Fruit fly (Drosophila melanogaster) whole organism, embryonic: ENCODE results near the gene nSMase.

Source experiments
- Atf3 ChIP-seq: fragments of 200-800 bp; sonication (Bioruptor generic); optimal IDR thresholded peaks from 3 replicates; lab custom pipeline; 2016; ENCODE audit warnings: missing biosample characterization, missing genetic modification characterization
- Blimp-1 ChIP-seq: fragments of 200-800 bp; sonication (Bioruptor generic); optimal IDR thresholded peaks from 3 replicates; lab custom pipeline; 2018; ENCODE audit warnings: missing biosample characterization, missing genetic modification characterization, mild to moderate bottlenecking, moderate library complexity, missing genetic modification reagents
- CG10462 ChIP-seq: fragments of 200-800 bp; sonication (Bioruptor generic); optimal IDR thresholded peaks from 2 replicates; lab custom pipeline; 2016; ENCODE audit warnings: missing biosample characterization, missing genetic modification characterization
- CG10959 ChIP-seq: fragments of 200-800 bp; sonication (Bioruptor generic); IDR thresholded peaks from 2 replicates; pipeline ENCODE4 v1.3.6; 2022; ENCODE audit warnings: missing biosample characterization, missing genetic modification characterization
- CG11696 ChIP-seq: fragments of 200-800 bp; sonication (Bioruptor generic); IDR thresholded peaks from 2 replicates; pipeline ENCODE4 v1.3.6; 2022; ENCODE audit warnings: missing biosample characterization, missing genetic modification characterization
- CG1233 ChIP-seq: fragments of 200-800 bp; sonication (Bioruptor generic); optimal IDR thresholded peaks from 4 replicates; lab custom pipeline; 2018; ENCODE audit warnings: missing biosample characterization, mild to moderate bottlenecking, missing genetic modification characterization
- CG13775 ChIP-seq: fragments of 200-800 bp; sonication (Bioruptor generic); optimal IDR thresholded peaks from 3 replicates; lab custom pipeline; 2017; ENCODE audit warnings: missing biosample characterization, mild to moderate bottlenecking, missing genetic modification characterization
- CG14014 ChIP-seq: fragments of 200-800 bp; sonication (Bioruptor generic); IDR thresholded peaks from 2 replicates; pipeline ENCODE4 v1.3.6; 2022; ENCODE audit warnings: missing biosample characterization, missing genetic modification characterization
- CG14441 ChIP-seq: fragments of 200-800 bp; sonication (Bioruptor generic); IDR thresholded peaks from 2 replicates; pipeline ENCODE4 v1.3.6; 2022; ENCODE audit warnings: missing biosample characterization, missing genetic modification characterization
- CG1602 ChIP-seq: fragments of 200-800 bp; sonication (Bioruptor generic); optimal IDR thresholded peaks from 3 replicates; lab custom pipeline; 2016; ENCODE audit warnings: missing biosample characterization, missing genetic modification characterization
- CG1647 ChIP-seq: fragments of 200-800 bp; sonication (Bioruptor generic); optimal IDR thresholded peaks from 3 replicates; lab custom pipeline; 2016; ENCODE audit warnings: missing biosample characterization, missing genetic modification characterization
- CG17829 ChIP-seq: fragments of 200-800 bp; optimal IDR thresholded peaks from 2 replicates; lab custom pipeline; 2019; ENCODE audit warnings: missing biosample characterization, mild to moderate bottlenecking, missing genetic modification characterization, moderate library complexity
- CG3163 ChIP-seq: fragments of 200-800 bp; sonication (Bioruptor generic); optimal IDR thresholded peaks from 3 replicates; lab custom pipeline; 2016; ENCODE audit warnings: missing biosample characterization, missing genetic modification characterization
- CG33213 ChIP-seq: fragments of 200-800 bp; sonication (Bioruptor generic); optimal IDR thresholded peaks from 3 replicates; lab custom pipeline; 2016; ENCODE audit warnings: missing biosample characterization, missing genetic modification characterization
- CG3847 ChIP-seq: fragments of 200-800 bp; sonication (Bioruptor generic); IDR thresholded peaks from 2 replicates; pipeline ENCODE4 v1.3.6; 2022; ENCODE audit warnings: missing biosample characterization, missing genetic modification characterization
- CG4328 ChIP-seq: fragments of 200-800 bp; sonication (Bioruptor generic); optimal IDR thresholded peaks from 3 replicates; lab custom pipeline; 2017; ENCODE audit warnings: missing biosample characterization, missing genetic modification reagents, missing genetic modification characterization
- CG7786 ChIP-seq: fragments of 200-800 bp; sonication (Bioruptor generic); optimal IDR thresholded peaks from 2 replicates; lab custom pipeline; 2016; ENCODE audit warnings: missing biosample characterization, missing genetic modification characterization
- CG8281 ChIP-seq: fragments of 200-800 bp; sonication (Bioruptor generic); optimal IDR thresholded peaks from 2 replicates; lab custom pipeline; 2018; ENCODE audit warnings: missing biosample characterization, mild to moderate bottlenecking, missing genetic modification characterization, moderate library complexity
- CG8765 ChIP-seq: fragments of 200-800 bp; sonication (Bioruptor generic); IDR thresholded peaks from 2 replicates; pipeline ENCODE4 v1.3.6; 2022; ENCODE audit warnings: missing biosample characterization, missing genetic modification characterization
- CG9437 ChIP-seq: fragments of 200-800 bp; sonication (Bioruptor generic); optimal IDR thresholded peaks from 2 replicates; lab custom pipeline; 2018; ENCODE audit warnings: missing biosample characterization, mild to moderate bottlenecking, missing genetic modification characterization
- CG9797 ChIP-seq: fragments of 200-800 bp; sonication (Bioruptor generic); optimal IDR thresholded peaks from 3 replicates; lab custom pipeline; 2018; ENCODE audit warnings: missing biosample characterization, mild to moderate bottlenecking, missing genetic modification characterization
- CG9876 ChIP-seq: fragments of 200-800 bp; sonication (Bioruptor generic); optimal IDR thresholded peaks from 2 replicates; lab custom pipeline; 2016; ENCODE audit warnings: missing biosample characterization, missing genetic modification characterization
- Dbx ChIP-seq: fragments of 200-800 bp; sonication (Bioruptor generic); IDR thresholded peaks from 3 replicates; pipeline ENCODE4 v1.3.6; 2022; ENCODE audit warnings: missing biosample characterization, missing genetic modification characterization
- Doc3 ChIP-seq: fragments of 200-800 bp; sonication (Bioruptor generic); IDR thresholded peaks from 3 replicates; pipeline ENCODE4 v1.3.6; 2022; ENCODE audit warnings: missing biosample characterization, missing genetic modification characterization; ENCODE audit not compliant: partially characterized antibody
- E2f2 ChIP-seq: fragments of 200-800 bp; sonication (Bioruptor generic); IDR thresholded peaks from 2 replicates; pipeline ENCODE4 v1.3.6; 2022; ENCODE audit warnings: missing biosample characterization, missing genetic modification characterization
- Fer3 ChIP-seq: fragments of 200-800 bp; sonication (Bioruptor generic); optimal IDR thresholded peaks from 2 replicates; lab custom pipeline; 2018; ENCODE audit warnings: missing biosample characterization, mild to moderate bottlenecking, missing genetic modification characterization, moderate library complexity
- H15 ChIP-seq: fragments of 200-800 bp; sonication (Bioruptor generic); IDR thresholded peaks from 3 replicates; pipeline ENCODE4 v1.3.6; 2022; ENCODE audit warnings: missing biosample characterization, missing genetic modification characterization
- Mrtf ChIP-seq: fragments of 200-800 bp; sonication (Bioruptor generic); IDR thresholded peaks from 3 replicates; pipeline ENCODE4 v1.3.6; 2022; ENCODE audit warnings: missing biosample characterization, missing genetic modification characterization
- NC2α ChIP-seq: fragments of 200-800 bp; sonication (Bioruptor generic); optimal IDR thresholded peaks from 2 replicates; lab custom pipeline; 2016; ENCODE audit warnings: missing biosample characterization, missing genetic modification characterization
- Nf-YC ChIP-seq: fragments of 200-800 bp; optimal IDR thresholded peaks from 3 replicates; lab custom pipeline; 2019; ENCODE audit warnings: missing biosample characterization, mild to moderate bottlenecking, missing genetic modification characterization, moderate library complexity
- Sox100B ChIP-seq: fragments of 200-800 bp; sonication (Bioruptor generic); optimal IDR thresholded peaks from 3 replicates; lab custom pipeline; 2018; ENCODE audit warnings: missing biosample characterization, mild to moderate bottlenecking, missing genetic modification characterization
- Sry-δ ChIP-seq: fragments of 200-800 bp; sonication (Bioruptor generic); optimal IDR thresholded peaks from 2 replicates; lab custom pipeline; 2016; ENCODE audit warnings: missing biosample characterization, missing genetic modification characterization
- ase ChIP-seq: fragments of 200-800 bp; sonication (Bioruptor generic); IDR thresholded peaks from 3 replicates; pipeline ENCODE4 v1.3.6; 2022; ENCODE audit warnings: missing biosample characterization, missing genetic modification characterization
- bcd ChIP-seq: fragments of 200-800 bp; sonication (Bioruptor generic); optimal IDR thresholded peaks from 2 replicates; lab custom pipeline; 2017; ENCODE audit warnings: missing biosample characterization, mild to moderate bottlenecking, missing genetic modification characterization
- cas ChIP-seq: fragments of 200-800 bp; sonication (Bioruptor generic); IDR thresholded peaks from 2 replicates; pipeline ENCODE4 v1.3.6; 2022; ENCODE audit warnings: missing biosample characterization, missing genetic modification characterization
- chn ChIP-seq: fragments of 200-800 bp; sonication (Bioruptor generic); optimal IDR thresholded peaks from 2 replicates; lab custom pipeline; 2016; ENCODE audit warnings: missing biosample characterization, missing genetic modification characterization
- corto ChIP-seq: fragments of 200-800 bp; sonication (Bioruptor generic); optimal IDR thresholded peaks from 2 replicates; lab custom pipeline; 2016; ENCODE audit warnings: missing biosample characterization, mild to moderate bottlenecking, missing genetic modification characterization, moderate library complexity
- crc ChIP-seq: fragments of 200-800 bp; sonication (Bioruptor generic); optimal IDR thresholded peaks from 2 replicates; lab custom pipeline; 2016; ENCODE audit warnings: missing biosample characterization, missing genetic modification characterization
- dpn ChIP-seq, 2 experiments: fragments of 200-800 bp; sonication (Bioruptor generic); optimal IDR thresholded peaks; 3 replicates each; lab custom pipeline; 2016; ENCODE audit warnings: missing biosample characterization in 2 of 2, missing genetic modification characterization in 2 of 2
- emc ChIP-seq: fragments of 200-800 bp; sonication (Bioruptor generic); optimal IDR thresholded peaks from 2 replicates; lab custom pipeline; 2016; ENCODE audit warnings: missing biosample characterization, missing genetic modification characterization
- eve ChIP-seq, 2 experiments: fragments of >200 bp; optimal IDR thresholded peaks; 2 replicates each; lab custom pipeline; 2017; ENCODE audit warnings: missing biosample characterization in 2 of 2, missing genetic modification characterization in 2 of 2
- ftz-f1 ChIP-seq: fragments of 200-800 bp; sonication (Bioruptor generic); optimal IDR thresholded peaks from 2 replicates; lab custom pipeline; 2016; ENCODE audit warnings: missing biosample characterization, missing genetic modification characterization
- kay ChIP-seq: fragments of 200-800 bp; sonication (Bioruptor generic); optimal IDR thresholded peaks from 2 replicates; lab custom pipeline; 2016; ENCODE audit warnings: missing biosample characterization, missing genetic modification characterization
- ken ChIP-seq: fragments of 200-800 bp; sonication (Bioruptor generic); IDR thresholded peaks from 3 replicates; pipeline ENCODE4 v1.3.6; 2022; ENCODE audit warnings: missing biosample characterization, missing genetic modification characterization
- mld ChIP-seq: fragments of 200-800 bp; sonication (Bioruptor generic); IDR thresholded peaks from 3 replicates; pipeline ENCODE4 v1.3.6; 2022; ENCODE audit warnings: missing biosample characterization, missing genetic modification characterization; ENCODE audit not compliant: partially characterized antibody
- otp ChIP-seq: fragments of 200-800 bp; sonication (Bioruptor generic); IDR thresholded peaks from 3 replicates; pipeline ENCODE4, ENCODE4 v1.3.6; 2022; ENCODE audit warnings: missing biosample characterization, missing genetic modification characterization
- pros ChIP-seq: fragments of 200-800 bp; sonication (Bioruptor generic); optimal IDR thresholded peaks from 3 replicates; lab custom pipeline; 2019; ENCODE audit warnings: missing biosample characterization, mild to moderate bottlenecking, missing genetic modification characterization, moderate library complexity
- sug ChIP-seq: fragments of 200-800 bp; optimal IDR thresholded peaks from 2 replicates; lab custom pipeline; 2019; ENCODE audit warnings: missing biosample characterization, mild to moderate bottlenecking, missing genetic modification characterization, moderate library complexity
- unc-4 ChIP-seq: fragments of 200-800 bp; sonication (Bioruptor generic); IDR thresholded peaks from 2 replicates; pipeline ENCODE4 v1.3.6; 2022; ENCODE audit warnings: missing biosample characterization, missing genetic modification characterization; ENCODE audit not compliant: partially characterized antibody
- zfh2 ChIP-seq: fragments of 200-800 bp; sonication (Bioruptor generic); optimal IDR thresholded peaks from 2 replicates; lab custom pipeline; 2016; ENCODE audit warnings: missing biosample characterization, missing genetic modification characterization

Gene nSMase

DNA sequence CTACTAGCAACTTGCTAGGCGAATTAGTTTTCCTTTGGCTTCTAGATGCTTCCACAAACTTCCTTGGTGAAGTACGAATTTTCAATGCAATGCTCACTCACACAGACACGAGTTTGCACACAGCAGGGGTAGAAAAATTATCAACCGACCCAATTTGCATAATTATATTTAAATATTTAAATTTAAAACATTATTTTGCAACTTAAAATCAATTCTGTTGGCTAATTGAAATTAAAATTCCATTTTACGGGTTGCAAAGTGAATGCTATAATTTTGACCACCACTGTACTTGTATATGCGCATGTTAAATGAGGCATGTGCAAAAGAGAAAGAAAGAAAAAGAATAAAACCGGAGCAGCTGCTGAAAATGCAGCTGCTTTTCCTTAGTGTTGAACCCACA is 24.9 kb upstream of the nSMase start (continued):
- TF ChIP-seq Mrtf (GFP tag; lab: Robert Waterston, UW), result peak; percentile 86
- TF ChIP-seq CG1647, result peak; percentile 72
- TF ChIP-seq otp (GFP tag; lab: Robert Waterston, UW), result peak; percentile 92; the same call in 2 of the 3 replicates

DNA sequence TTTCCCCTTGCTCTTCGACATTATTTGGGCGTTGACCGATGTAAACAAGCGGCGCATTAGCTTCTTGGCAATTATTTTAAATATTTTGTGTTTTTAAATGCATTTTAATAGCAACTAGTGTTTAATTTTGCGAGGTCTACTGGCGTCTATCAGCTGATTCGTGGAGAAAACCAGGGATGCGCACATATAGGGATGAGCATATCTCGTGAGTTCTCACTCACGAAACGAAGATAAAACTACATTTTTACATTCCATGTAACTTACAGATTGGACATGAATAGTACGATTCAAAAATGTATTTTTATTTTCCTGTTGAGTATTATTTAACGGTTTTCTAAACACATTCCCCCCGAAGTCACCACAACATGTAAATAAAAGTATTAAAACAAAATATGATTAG is 21.5 kb upstream of the nSMase start, which contains the start of gene CG14966:
Gene CG14966 (minus strand): TSS at position 168 of the 400 bp plus-strand sequence.
- no peak for TF ChIP-seq Fer3 (tag; lab: Kevin White, UChicago)
- TF ChIP-seq mld, result peak; percentile 78; the same call in 2 of the 3 replicates
- TF ChIP-seq chn (GFP tag; lab: Kevin White, UChicago), result no peak
- TF ChIP-seq zfh2, result peak; percentile 22
- peak; percentile 89 for TF ChIP-seq Doc3 (GFP tag; lab: Robert Waterston, UW)
- TF ChIP-seq CG4328, result no peak
- no peak for TF ChIP-seq CG3163
- peak; percentile 57; the same call in 1 of the 2 replicates for TF ChIP-seq CG14014 (GFP tag; lab: Robert Waterston, UW)
- no peak for TF ChIP-seq bcd
- no peak for TF ChIP-seq Sox100B (GFP tag; lab: Kevin White, UChicago)
- TF ChIP-seq ken (GFP tag; lab: Robert Waterston, UW), result no peak
- no peak for TF ChIP-seq CG1602 (GFP tag; lab: Kevin White, UChicago)
- peak; percentile 57; the same call in 2 of the 3 replicates for TF ChIP-seq Dbx (GFP tag; lab: Robert Waterston, UW)
- TF ChIP-seq unc-4 (GFP tag; lab: Robert Waterston, UW), result peak; percentile 91
- TF ChIP-seq CG13775 (GFP tag; lab: Kevin White, UChicago), result no peak
- TF ChIP-seq CG17829 (tag; lab: Kevin White, UChicago), result peak; percentile 66
- no peak for TF ChIP-seq eve (GFP tag; optimal IDR thresholded peaks at IDR 0.05; lab: Kevin White, UChicago)
- peak; percentile 35 for TF ChIP-seq CG9797 (GFP tag; lab: Kevin White, UChicago)
- TF ChIP-seq CG14441 (GFP tag; lab: Robert Waterston, UW), result 0 out of 2 replicates have a peak, but pooled peaks have one; percentile 16
- no peak for TF ChIP-seq CG9876 (GFP tag; lab: Kevin White, UChicago)
- peak; percentile 30 for TF ChIP-seq CG33213 (GFP tag; lab: Kevin White, UChicago)
- TF ChIP-seq CG8281 (tag; lab: Kevin White, UChicago), result no peak
- no peak for TF ChIP-seq H15
- TF ChIP-seq NC2α (GFP tag; lab: Kevin White, UChicago), result no peak
- TF ChIP-seq sug, result peak; percentile 50
- TF ChIP-seq CG10462, result no peak
- no peak for TF ChIP-seq crc (GFP tag; lab: Kevin White, UChicago)
- TF ChIP-seq CG11696 (GFP tag; lab: Robert Waterston, UW), result no peak
- no peak for TF ChIP-seq CG8765
- TF ChIP-seq Nf-YC (tag; lab: Kevin White, UChicago), result peak; percentile 64
- no peak for TF ChIP-seq corto
- TF ChIP-seq emc (GFP tag; lab: Kevin White, UChicago), result no peak
- TF ChIP-seq pros (GFP tag; lab: Kevin White, UChicago), result no peak
- TF ChIP-seq Sry-δ (GFP tag; lab: Kevin White, UChicago), result peak; percentile 96
- TF ChIP-seq kay (GFP tag; lab: Kevin White, UChicago), result no peak
- TF ChIP-seq ftz-f1 (GFP tag; lab: Kevin White, UChicago), result no peak
- no peak for TF ChIP-seq cas (GFP tag; lab: Robert Waterston, UW)
- no peak for TF ChIP-seq ase (GFP tag; lab: Robert Waterston, UW)
- TF ChIP-seq Blimp-1 (GFP tag; lab: Kevin White, UChicago), result no peak
- no peak for TF ChIP-seq CG1233 (GFP tag; lab: Kevin White, UChicago)
- TF ChIP-seq CG7786 (GFP tag; lab: Kevin White, UChicago), result peak; percentile 0
- TF ChIP-seq CG3847 (GFP tag; lab: Robert Waterston, UW), result peak; percentile 44
- TF ChIP-seq E2f2 (GFP tag; lab: Robert Waterston, UW), result peak; percentile 52; the same call in 1 of the 2 replicates
- TF ChIP-seq CG10959 (GFP tag; lab: Robert Waterston, UW), result no peak
- TF ChIP-seq dpn (GFP tag; optimal IDR thresholded peaks at IDR 0.05; lab: Kevin White, UChicago), result peak; percentile 20 to 48
- TF ChIP-seq CG9437 (GFP tag; lab: Kevin White, UChicago), result no peak
- no peak for TF ChIP-seq Atf3 (GFP tag; lab: Kevin White, UChicago)
